Fruit fly (Drosophila melanogaster) Kc167 (cell line): Measurements from ENCODE around the gene CG13623.

ENCODE experiments used
- Sin3A ChIP-seq: fragments of >200 bp; optimal IDR thresholded peaks from 2 replicates; lab custom pipeline; 2018; ENCODE audit warnings: missing external identifiers
- h ChIP-seq: fragments of >200 bp; optimal IDR thresholded peaks from 3 replicates; lab custom pipeline; 2018; ENCODE audit warnings: missing external identifiers
- insv ChIP-seq: fragments of >200 bp; optimal IDR thresholded peaks from 3 replicates; lab custom pipeline; 2018; ENCODE audit warnings: missing external identifiers
- psq ChIP-seq: fragments of >200 bp; optimal IDR thresholded peaks from 2 replicates; lab custom pipeline; 2017; ENCODE audit warnings: missing external identifiers
- ttk ChIP-seq: sonication (Bioruptor generic); optimal IDR thresholded peaks from 2 replicates; lab custom pipeline; 2017; ENCODE audit warnings: missing external identifiers

- no peak for TF ChIP-seq ttk (lab: Kevin White, UChicago)
- TF ChIP-seq Sin3A (lab: Kevin White, UChicago), result no peak
- no peak for TF ChIP-seq psq (lab: Kevin White, UChicago)
- TF ChIP-seq h, result no peak
- TF ChIP-seq insv (lab: Kevin White, UChicago), result no peak
Measured at dm6 chr3R:24543033-24543675, 12.8 kb upstream of the CG13623 start.
